Worm (Caenorhabditis elegans): ENCODE results near the gene srj-32.

DNA sequence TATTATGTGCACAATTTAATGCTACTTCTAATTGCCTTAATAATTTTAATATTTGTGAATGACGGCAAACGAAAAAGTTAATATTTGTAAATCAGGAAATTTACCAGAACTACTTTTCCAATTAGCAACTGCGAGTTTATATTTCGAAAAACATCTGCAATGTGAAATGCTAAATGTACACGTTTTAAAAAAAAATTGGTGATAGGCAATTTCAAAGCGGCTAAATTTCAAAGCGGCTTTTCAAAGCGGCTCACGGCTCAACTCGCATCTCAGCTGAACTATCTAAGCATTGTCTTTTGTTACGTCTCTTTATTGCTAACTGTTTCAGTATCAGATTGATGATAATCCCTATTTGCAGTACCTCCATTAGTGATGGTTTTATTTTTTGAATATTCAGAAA, 42.7 kb upstream of the srj-32 start, which contains the start of gene srh-187:
- TF ChIP-seq nhr-12 (tag; optimal IDR thresholded peaks at IDR 0.05) (no peak), nhr-28 (tag; optimal IDR thresholded peaks at IDR 0.05) (no peak), aly-2 (tag; optimal IDR thresholded peaks at IDR 0.05) (no peak), nhr-25 (tag; optimal IDR thresholded peaks at IDR 0.05) (no peak), zag-1 (tag; optimal IDR thresholded peaks at IDR 0.05) (no peak), ceh-28 (tag; optimal IDR thresholded peaks at IDR 0.05) (no peak), nfya-1 (tag; optimal IDR thresholded peaks at IDR 0.05; ENCODE audit: insufficient read depth) (no peak), ceh-9 (tag; optimal IDR thresholded peaks at IDR 0.05) (no peak), elt-2 (tag; optimal IDR thresholded peaks at IDR 0.05) (no peak)
